Fruit fly (Drosophila melanogaster): ENCODE results near the gene CG31200.
A peak's percentile ranks its signal among the peaks of the same experiment; 100 is the strongest.

Gene CG31200

dm6 chr3R:20762175-20762795 is 17.1 kb upstream of the CG31200 start, which contains the start of gene CG31195 (continued):
- TF ChIP-seq Taf1 (GFP tag; IDR thresholded peaks at IDR 0.05) (no peak), so (GFP tag; IDR thresholded peaks at IDR 0.05) (no peak), CG14667 (GFP tag; IDR thresholded peaks at IDR 0.05) (no peak), Fer3 (tag; optimal IDR thresholded peaks at IDR 0.05) (no peak), CG10462 (GFP tag; optimal IDR thresholded peaks at IDR 0.05) (no peak), E2f2 (GFP tag; IDR thresholded peaks at IDR 0.05) (peak; percentile 80), Atf3 (GFP tag; optimal IDR thresholded peaks at IDR 0.05) (no peak), grau (tag; optimal IDR thresholded peaks at IDR 0.05) (no peak), sr (GFP tag; IDR thresholded peaks at IDR 0.05) (no peak), unc-4 (GFP tag; IDR thresholded peaks at IDR 0.05; ENCODE audit: partially characterized antibody) (peak; percentile 82), CG15479 (GFP tag; optimal IDR thresholded peaks at IDR 0.05) (no peak), gfzf (GFP tag; optimal IDR thresholded peaks at IDR 0.05) (no peak), dpn (GFP tag; optimal IDR thresholded peaks at IDR 0.05) (no peak), NC2β (GFP tag; optimal IDR thresholded peaks at IDR 0.05) (no peak), CG11456 (GFP tag; IDR thresholded peaks at IDR 0.05) (no peak), sc (optimal IDR thresholded peaks at IDR 0.05) (no peak), sc (GFP tag; optimal IDR thresholded peaks at IDR 0.05) (no peak), CG7928 (GFP tag; optimal IDR thresholded peaks at IDR 0.05) (no peak), Stat92E (GFP tag; optimal IDR thresholded peaks at IDR 0.05) (no peak), ATbp (GFP tag; optimal IDR thresholded peaks at IDR 0.05) (no peak), tup (GFP tag; optimal IDR thresholded peaks at IDR 0.05) (no peak), sima (GFP tag; optimal IDR thresholded peaks at IDR 0.05) (no peak), vnd (GFP tag; IDR thresholded peaks at IDR 0.05; ENCODE audit: partially characterized antibody) (peak; percentile 64), CG9797 (GFP tag; optimal IDR thresholded peaks at IDR 0.05) (no peak), CG31441 (GFP tag; IDR thresholded peaks at IDR 0.05) (no peak), CG7839 (tag; optimal IDR thresholded peaks at IDR 0.05) (no peak), zen2 (GFP tag; IDR thresholded peaks at IDR 0.05; ENCODE audit: partially characterized antibody) (peak; percentile 76), ro (GFP tag; IDR thresholded peaks at IDR 0.05) (no peak), CG6272 (GFP tag; IDR thresholded peaks at IDR 0.05) (no peak), Tbp (GFP tag; optimal IDR thresholded peaks at IDR 0.05) (no peak), Hmr (GFP tag; optimal IDR thresholded peaks at IDR 0.05) (no peak), HmgZ (tag; optimal IDR thresholded peaks at IDR 0.05) (no peak), CG7987 (GFP tag; optimal IDR thresholded peaks at IDR 0.05) (no peak), CG6175 (GFP tag; IDR thresholded peaks at IDR 0.05) (no peak), hb (GFP tag; IDR thresholded peaks at IDR 0.05; ENCODE audit: partially characterized antibody) (peak; percentile 62; the same call in 2 of the 3 replicates), CG11560 (tag; IDR thresholded peaks at IDR 0.05) (no peak), Meics (GFP tag; optimal IDR thresholded peaks at IDR 0.05) (no peak), ssp (GFP tag; IDR thresholded peaks at IDR 0.05) (no peak), E2f1 (GFP tag; IDR thresholded peaks at IDR 0.05) (no peak), dan (GFP tag; IDR thresholded peaks at IDR 0.05) (no peak), CG43689 (GFP tag; IDR thresholded peaks at IDR 0.05) (no peak), abd-A (tag; optimal IDR thresholded peaks at IDR 0.05) (no peak), CG12391 (tag; optimal IDR thresholded peaks at IDR 0.05) (peak; percentile 37), GATAe (GFP tag; conservative IDR thresholded peaks at IDR 0.05) (no peak), wor (GFP tag; IDR thresholded peaks at IDR 0.05) (no peak), Drgx (GFP tag; IDR thresholded peaks at IDR 0.05) (no peak), CG3065 (GFP tag; optimal IDR thresholded peaks at IDR 0.05) (no peak), Abd-B (GFP tag; optimal IDR thresholded peaks at IDR 0.05) (peak; percentile 32), Hr3 (GFP tag; optimal IDR thresholded peaks at IDR 0.05) (no peak), Sry-β (GFP tag; optimal IDR thresholded peaks at IDR 0.05) (peak; percentile 47), sob (GFP tag; IDR thresholded peaks at IDR 0.05) (no peak)
